Worm (Caenorhabditis elegans) whole organism, L1 larva: ENCODE data around the gene adss-1.

ENCODE experiments used
- C04F5.9 ChIP-seq: sonication (generic microtip); optimal IDR thresholded peaks from 2 replicates; lab custom pipeline; 2016; ENCODE audit warnings: missing genetic modification characterization, missing compliant biosample characterization
- C16A3.4 ChIP-seq: fragments of 150-350 bp; optimal IDR thresholded peaks from 2 replicates; lab custom pipeline; 2014; ENCODE audit warnings: missing biosample characterization, missing genetic modification characterization
- F16B12.6 ChIP-seq: fragments of 150-350 bp; optimal IDR thresholded peaks from 2 replicates; lab custom pipeline; 2014; ENCODE audit warnings: missing biosample characterization, missing genetic modification characterization
- aha-1 ChIP-seq: fragments of 150-350 bp; optimal IDR thresholded peaks from 2 replicates; lab custom pipeline; 2014; ENCODE audit warnings: missing biosample characterization, missing genetic modification characterization
- aly-2 ChIP-seq: fragments of 150-350 bp; optimal IDR thresholded peaks from 2 replicates; lab custom pipeline; 2014; ENCODE audit warnings: missing biosample characterization, missing genetic modification characterization
- ama-1 ChIP-seq: fragments of 150-350 bp; optimal IDR thresholded peaks from 2 replicates; lab custom pipeline; 2014
- ceh-8 ChIP-seq: fragments of 200-800 bp; sonication (Bioruptor generic); optimal IDR thresholded peaks from 2 replicates; lab custom pipeline; 2018; ENCODE audit warnings: mild to moderate bottlenecking, missing genetic modification characterization, moderate library complexity, missing compliant biosample characterization
- ceh-90 ChIP-seq: sonication (generic microtip); optimal IDR thresholded peaks from 2 replicates; lab custom pipeline; 2016; ENCODE audit warnings: missing genetic modification characterization, missing compliant biosample characterization
- efl-1 ChIP-seq, 4 experiments: fragments of 150-350 bp; optimal IDR thresholded peaks in 3 of 4; peaks in 1 of 4; 1 replicate in 1 of 4; 2 replicates in 3 of 4; lab custom pipeline; 2014; ENCODE audit warnings: missing biosample characterization in 2 of 4, missing genetic modification characterization in 2 of 4, missing genetic modification reagents in 2 of 4
- egl-13 ChIP-seq: sonication (generic microtip); optimal IDR thresholded peaks from 2 replicates; lab custom pipeline; 2016; ENCODE audit warnings: missing genotype, missing genetic modification reagents, missing genetic modification characterization, missing compliant biosample characterization
- fkh-4 ChIP-seq: sonication (generic microtip); optimal IDR thresholded peaks from 2 replicates; lab custom pipeline; 2016; ENCODE audit warnings: missing compliant biosample characterization, missing genetic modification characterization, borderline replicate concordance
- fkh-8 ChIP-seq: sonication (generic microtip); optimal IDR thresholded peaks from 2 replicates; lab custom pipeline; 2016; ENCODE audit warnings: mild to moderate bottlenecking, missing genetic modification characterization, missing compliant biosample characterization
- fos-1 ChIP-seq: fragments of 150-350 bp; optimal IDR thresholded peaks from 2 replicates; lab custom pipeline; 2014; ENCODE audit warnings: missing biosample characterization, missing genetic modification characterization
- hlh-17 ChIP-seq: fragments of 200-800 bp; sonication (Bioruptor generic); optimal IDR thresholded peaks from 2 replicates; lab custom pipeline; 2018; ENCODE audit warnings: missing genetic modification characterization, mild to moderate bottlenecking, missing compliant biosample characterization, moderate library complexity, borderline replicate concordance
- hlh-4 ChIP-seq: sonication (generic microtip); optimal IDR thresholded peaks from 2 replicates; lab custom pipeline; 2016; ENCODE audit warnings: mild to moderate bottlenecking, missing genetic modification characterization, missing compliant biosample characterization
- irx-1 ChIP-seq: sonication (generic microtip); optimal IDR thresholded peaks from 2 replicates; lab custom pipeline; 2016; ENCODE audit warnings: missing genetic modification characterization, missing compliant biosample characterization
- lin-13 ChIP-seq: fragments of 150-350 bp; optimal IDR thresholded peaks from 2 replicates; lab custom pipeline; 2014; ENCODE audit warnings: missing biosample characterization, missing genetic modification reagents, missing genetic modification characterization
- lin-15B ChIP-seq: fragments of 150-350 bp; sonication (generic microtip); optimal IDR thresholded peaks from 3 replicates; lab custom pipeline; 2014; ENCODE audit warnings: missing biosample characterization, missing genetic modification characterization
- lin-35 ChIP-seq, 2 experiments: fragments of 150-350 bp; optimal IDR thresholded peaks; 2 replicates each; lab custom pipeline; 2014; ENCODE audit warnings: missing biosample characterization in 2 of 2, missing genetic modification characterization in 2 of 2, missing genetic modification reagents in 2 of 2
- lir-3 ChIP-seq: sonication (generic microtip); optimal IDR thresholded peaks from 2 replicates; lab custom pipeline; 2016; ENCODE audit warnings: mild to moderate bottlenecking, missing genetic modification characterization, moderate library complexity, missing compliant biosample characterization; ENCODE audit not compliant: poor library complexity
- lsy-2 ChIP-seq, 2 experiments: fragments of 150-350 bp; optimal IDR thresholded peaks; 2 replicates each; lab custom pipeline; 2014; ENCODE audit warnings: missing biosample characterization in 2 of 2, missing genetic modification characterization in 2 of 2
- mab-9 ChIP-seq: fragments of 200-800 bp; sonication (Bioruptor generic); IDR thresholded peaks from 2 replicates; pipeline ENCODE4 v1.3.6; 2022; ENCODE audit warnings: missing genetic modification reagents, missing genetic modification characterization, missing compliant biosample characterization
- mdl-1 ChIP-seq, 2 experiments: fragments of 150-350 bp; optimal IDR thresholded peaks; 2 replicates each; lab custom pipeline; 2014 to 2017; ENCODE audit warnings: missing biosample characterization in 2 of 2, missing genetic modification characterization in 2 of 2, inconsistent platforms in 1 of 2
- nhr-11 ChIP-seq: fragments of 150-350 bp; optimal IDR thresholded peaks from 2 replicates; lab custom pipeline; 2014; ENCODE audit warnings: missing biosample characterization, missing genetic modification characterization
- nhr-20 ChIP-seq: sonication (generic microtip); optimal IDR thresholded peaks from 2 replicates; lab custom pipeline; 2016; ENCODE audit warnings: mild to moderate bottlenecking, missing genetic modification characterization, missing compliant biosample characterization
- nhr-47 ChIP-seq: sonication (generic microtip); optimal IDR thresholded peaks from 2 replicates; lab custom pipeline; 2016; ENCODE audit warnings: mild to moderate bottlenecking, missing genetic modification characterization, moderate library complexity, missing compliant biosample characterization
- nhr-71 ChIP-seq: sonication (generic microtip); optimal IDR thresholded peaks from 2 replicates; lab custom pipeline; 2016; ENCODE audit warnings: mild to moderate bottlenecking, missing genetic modification characterization, moderate library complexity, missing compliant biosample characterization
- nhr-76 ChIP-seq: sonication (generic microtip); optimal IDR thresholded peaks from 2 replicates; lab custom pipeline; 2017; ENCODE audit warnings: missing biosample characterization, missing genetic modification characterization
- nhr-84 ChIP-seq: sonication (generic microtip); optimal IDR thresholded peaks from 2 replicates; lab custom pipeline; 2017; ENCODE audit warnings: missing biosample characterization, missing genetic modification characterization
- nhr-85 ChIP-seq: sonication (generic microtip); peaks from one replicate; lab custom pipeline; 2016; ENCODE audit warnings: missing genetic modification characterization, inconsistent platforms, missing compliant biosample characterization
- nhr-90 ChIP-seq: sonication (generic microtip); optimal IDR thresholded peaks from 2 replicates; lab custom pipeline; 2016; ENCODE audit warnings: mild to moderate bottlenecking, missing genetic modification characterization, missing compliant biosample characterization; ENCODE audit not compliant: poor library complexity
- pax-3 ChIP-seq: fragments of 200-800 bp; sonication (Bioruptor generic); optimal IDR thresholded peaks from 2 replicates; lab custom pipeline; 2018; ENCODE audit warnings: mild to moderate bottlenecking, missing genetic modification characterization, moderate library complexity, missing compliant biosample characterization
- pqm-1 ChIP-seq: sonication (generic microtip); optimal IDR thresholded peaks from 3 replicates; lab custom pipeline; 2017; ENCODE audit warnings: missing biosample characterization, missing genetic modification characterization
- skn-1 ChIP-seq: fragments of 150-350 bp; optimal IDR thresholded peaks from 2 replicates; lab custom pipeline; 2014; ENCODE audit warnings: missing biosample characterization, missing genetic modification characterization
- snpc-4 ChIP-seq: fragments of 150-350 bp; optimal IDR thresholded peaks from 2 replicates; lab custom pipeline; 2014; ENCODE audit warnings: missing biosample characterization, missing genetic modification characterization
- sox-4 ChIP-seq: sonication (generic microtip); optimal IDR thresholded peaks from 2 replicates; lab custom pipeline; 2016; ENCODE audit warnings: missing genetic modification characterization, missing compliant biosample characterization
- sup-37 ChIP-seq: fragments of 200-800 bp; sonication (Bioruptor generic); optimal IDR thresholded peaks from 2 replicates; lab custom pipeline; 2018; ENCODE audit warnings: mild to moderate bottlenecking, missing genetic modification characterization, missing compliant biosample characterization
- swsn-7 ChIP-seq: sonication (generic microtip); optimal IDR thresholded peaks from 2 replicates; lab custom pipeline; 2016; ENCODE audit warnings: missing genetic modification characterization, missing compliant biosample characterization
- tbx-2 ChIP-seq: sonication (generic microtip); optimal IDR thresholded peaks from 2 replicates; lab custom pipeline; 2016; ENCODE audit warnings: missing genetic modification characterization, missing compliant biosample characterization
- tlp-1 ChIP-seq: fragments of 150-350 bp; optimal IDR thresholded peaks from 2 replicates; lab custom pipeline; 2014; ENCODE audit warnings: missing biosample characterization, missing genetic modification characterization
- unc-62 ChIP-seq: fragments of 150-350 bp; optimal IDR thresholded peaks from 2 replicates; lab custom pipeline; 2014; ENCODE audit warnings: missing biosample characterization, missing genetic modification reagents, missing genetic modification characterization
- vab-15 ChIP-seq: sonication (generic microtip); optimal IDR thresholded peaks from 2 replicates; lab custom pipeline; 2017; ENCODE audit warnings: missing genotype, mild to moderate bottlenecking, missing genetic modification characterization, missing compliant biosample characterization
- ztf-11 ChIP-seq, 2 experiments: sonication (generic microtip); optimal IDR thresholded peaks; 2 replicates each; lab custom pipeline; 2016 to 2017; ENCODE audit warnings: missing genetic modification characterization in 2 of 2, missing biosample characterization in 1 of 2, missing compliant biosample characterization in 1 of 2
- ztf-4 ChIP-seq: fragments of 150-350 bp; optimal IDR thresholded peaks from 2 replicates; lab custom pipeline; 2014; ENCODE audit warnings: missing biosample characterization, missing genetic modification characterization

The adss-1 gene

DNA sequence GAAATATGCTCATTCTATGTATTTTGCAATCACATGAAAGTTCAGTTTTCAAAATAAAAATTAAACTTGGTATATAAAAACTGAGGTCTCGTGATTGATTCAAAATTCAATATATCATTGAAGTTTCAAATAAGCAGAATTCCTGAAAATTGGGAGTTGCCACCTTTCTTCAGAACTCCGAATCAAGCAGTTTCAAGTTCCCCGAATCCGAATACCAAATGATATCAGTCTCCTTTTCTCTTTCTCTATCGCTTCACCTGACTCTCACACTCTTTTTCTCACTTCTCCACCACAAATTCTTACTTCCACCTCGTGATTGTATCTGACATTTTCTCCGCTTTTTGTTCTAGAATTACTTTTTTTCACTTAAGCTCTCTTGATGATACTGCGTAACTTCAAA is 28.9 kb downstream of the adss-1 start, which contains the start of gene R02F11.2:
TSS of gene R02F11.2 (plus strand) at position 292 of the 400 bp plus-strand sequence.
- TF ChIP-seq F16B12.6 (tag; lab: Kevin White, UChicago) (no peak), mab-9 (no peak), skn-1 (tag; lab: Kevin White, UChicago) (no peak), nhr-71 (peak; percentile 85), ama-1 (lab: Kevin White, UChicago) (no peak), tbx-2 (tag; lab: Kevin White, UChicago) (no peak), lin-13 (GFP tag; lab: Kevin White, UChicago) (no peak), lsy-2 (tag; optimal IDR thresholded peaks at IDR 0.05; lab: Kevin White, UChicago) (no peak), ztf-4 (tag; lab: Kevin White, UChicago) (peak; percentile 49), aly-2 (tag; lab: Kevin White, UChicago) (no peak), irx-1 (tag; lab: Kevin White, UChicago) (no peak), efl-1 (optimal IDR thresholded peaks at IDR 0.05; lab: Kevin White, UChicago) (no peak), efl-1 (GFP tag; optimal IDR thresholded peaks at IDR 0.05 in 1 of 2; lab: Kevin White, UChicago) (no peak), lir-3 (tag; lab: Kevin White, UChicago) (no peak), ztf-11 (tag; optimal IDR thresholded peaks at IDR 0.05; lab: Kevin White, UChicago) (no peak), hlh-4 (peak; percentile 92), nhr-85 (no peak), nhr-11 (tag; lab: Kevin White, UChicago) (peak; percentile 7), nhr-90 (tag; lab: Kevin White, UChicago) (no peak), snpc-4 (tag; lab: Kevin White, UChicago) (no peak), lin-35 (GFP tag; optimal IDR thresholded peaks at IDR 0.05; lab: Kevin White, UChicago) (no peak), sox-4 (tag; lab: Kevin White, UChicago) (peak; percentile 52), fkh-8 (tag; lab: Kevin White, UChicago) (peak; percentile 96), nhr-76 (tag; lab: Kevin White, UChicago) (no peak), aha-1 (tag; lab: Kevin White, UChicago) (no peak), lin-15B (tag; lab: Kevin White, UChicago) (no peak), C16A3.4 (tag; lab: Kevin White, UChicago) (no peak), hlh-17 (GFP tag; lab: Kevin White, UChicago) (no peak), vab-15 (tag; lab: Kevin White, UChicago) (no peak), sup-37 (GFP tag; lab: Kevin White, UChicago) (no peak), pax-3 (tag; lab: Kevin White, UChicago) (peak; percentile 51), ceh-90 (tag; lab: Kevin White, UChicago) (no peak), swsn-7 (tag; lab: Kevin White, UChicago) (peak; percentile 28), fos-1 (tag; lab: Kevin White, UChicago) (no peak), nhr-84 (tag; lab: Kevin White, UChicago) (no peak), pqm-1 (no peak), nhr-20 (tag; lab: Kevin White, UChicago) (peak; percentile 17), C04F5.9 (no peak), nhr-47 (peak; percentile 74), ceh-8 (no peak), unc-62 (no peak), fkh-4 (tag; lab: Kevin White, UChicago) (no peak)

DNA sequence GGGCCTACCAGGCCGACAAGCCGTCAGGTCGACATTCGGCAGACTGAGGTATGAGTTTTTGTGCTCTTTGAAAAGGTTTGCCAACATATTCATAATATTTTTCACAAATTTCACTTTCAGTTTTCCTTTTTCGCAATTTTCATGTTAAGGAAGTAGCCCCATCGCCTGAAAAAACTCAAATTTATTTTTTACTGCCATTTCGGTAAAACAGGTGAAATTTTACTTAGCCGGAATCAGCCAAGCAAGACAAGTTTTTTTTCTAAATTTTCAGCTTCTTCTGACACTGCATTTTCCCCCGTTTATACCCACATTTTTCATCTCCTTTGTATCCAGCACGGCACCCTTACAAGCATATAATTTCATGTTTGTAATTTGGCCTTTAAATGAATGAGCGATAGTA is 31.7 kb downstream of the adss-1 start, which contains the start of gene R02F11.11:
TSS of gene R02F11.11 (plus strand) at position 301 of the 400 bp plus-strand sequence.
- TF ChIP-seq lin-15B (tag; lab: Kevin White, UChicago), result no peak
- TF ChIP-seq lir-3 (tag; lab: Kevin White, UChicago), result no peak
- no peak for TF ChIP-seq egl-13 (tag; lab: Kevin White, UChicago)
- no peak for TF ChIP-seq tlp-1 (tag; lab: Kevin White, UChicago)
- TF ChIP-seq mdl-1 (tag; optimal IDR thresholded peaks at IDR 0.05; lab: Kevin White, UChicago), result no peak
- TF ChIP-seq F16B12.6 (tag; lab: Kevin White, UChicago), result no peak
